Worm (Caenorhabditis elegans) whole organism, L1 larva: Measurements from ENCODE around the gene fipr-20.

Source experiments
- C04F5.9 ChIP-seq: sonication (generic microtip); optimal IDR thresholded peaks from 2 replicates; lab custom pipeline; 2016; ENCODE audit warnings: missing genetic modification characterization, missing compliant biosample characterization
- ceh-63 ChIP-seq: fragments of 200-800 bp; sonication (Bioruptor generic); optimal IDR thresholded peaks from 2 replicates; lab custom pipeline; 2018; ENCODE audit warnings: mild to moderate bottlenecking, missing genetic modification characterization, missing compliant biosample characterization
- ceh-8 ChIP-seq: fragments of 200-800 bp; sonication (Bioruptor generic); optimal IDR thresholded peaks from 2 replicates; lab custom pipeline; 2018; ENCODE audit warnings: mild to moderate bottlenecking, missing genetic modification characterization, moderate library complexity, missing compliant biosample characterization
- ceh-82 ChIP-seq, 3 experiments: fragments of 150-350 bp in 1 of 3; sonication (generic microtip) in 2 of 3; optimal IDR thresholded peaks; 2 replicates each; lab custom pipeline; 2014 to 2017; ENCODE audit warnings: missing biosample characterization in 3 of 3, missing genetic modification characterization in 3 of 3
- ceh-90 ChIP-seq: sonication (generic microtip); optimal IDR thresholded peaks from 2 replicates; lab custom pipeline; 2016; ENCODE audit warnings: missing genetic modification characterization, missing compliant biosample characterization
- ces-1 ChIP-seq: fragments of 150-350 bp; optimal IDR thresholded peaks from 2 replicates; lab custom pipeline; 2014; ENCODE audit warnings: missing biosample characterization, missing genetic modification reagents, missing genetic modification characterization
- efl-3 ChIP-seq: fragments of 200-800 bp; sonication (Bioruptor generic); optimal IDR thresholded peaks from 2 replicates; lab custom pipeline; 2018; ENCODE audit warnings: mild to moderate bottlenecking, missing genetic modification characterization, missing compliant biosample characterization
- egl-27 ChIP-seq, 2 experiments: fragments of 150-350 bp in 1 of 2; sonication (generic microtip); optimal IDR thresholded peaks; 3 replicates each; lab custom pipeline; 2017 to 2018; ENCODE audit warnings: missing biosample characterization in 2 of 2, missing genetic modification characterization in 2 of 2, missing genetic modification reagents in 2 of 2
- fkh-4 ChIP-seq: sonication (generic microtip); optimal IDR thresholded peaks from 2 replicates; lab custom pipeline; 2016; ENCODE audit warnings: missing compliant biosample characterization, missing genetic modification characterization, borderline replicate concordance
- grh-1 ChIP-seq: fragments of 200-800 bp; sonication (Bioruptor generic); IDR thresholded peaks from 2 replicates; pipeline ENCODE4 v1.3.6; 2022; ENCODE audit warnings: missing genetic modification reagents, missing genetic modification characterization, missing compliant biosample characterization
- hlh-17 ChIP-seq: fragments of 200-800 bp; sonication (Bioruptor generic); optimal IDR thresholded peaks from 2 replicates; lab custom pipeline; 2018; ENCODE audit warnings: missing genetic modification characterization, mild to moderate bottlenecking, missing compliant biosample characterization, moderate library complexity, borderline replicate concordance
- hpl-2 ChIP-seq: fragments of 150-350 bp; optimal IDR thresholded peaks from 2 replicates; lab custom pipeline; 2014; ENCODE audit warnings: missing biosample characterization, missing genetic modification reagents, missing genetic modification characterization
- irx-1 ChIP-seq: sonication (generic microtip); optimal IDR thresholded peaks from 2 replicates; lab custom pipeline; 2016; ENCODE audit warnings: missing genetic modification characterization, missing compliant biosample characterization
- isw-1 ChIP-seq: fragments of 200-800 bp; sonication (Bioruptor generic); IDR thresholded peaks from 2 replicates; pipeline ENCODE4 v1.3.6; 2022; ENCODE audit warnings: missing genetic modification characterization, missing compliant biosample characterization
- lin-13 ChIP-seq: fragments of 150-350 bp; optimal IDR thresholded peaks from 2 replicates; lab custom pipeline; 2014; ENCODE audit warnings: missing biosample characterization, missing genetic modification reagents, missing genetic modification characterization
- lin-14 ChIP-seq: fragments of 200-800 bp; sonication (Bioruptor generic); optimal IDR thresholded peaks from 2 replicates; lab custom pipeline; 2018; ENCODE audit warnings: mild to moderate bottlenecking, missing genetic modification characterization, moderate library complexity, missing compliant biosample characterization
- lin-15B ChIP-seq: fragments of 150-350 bp; sonication (generic microtip); optimal IDR thresholded peaks from 3 replicates; lab custom pipeline; 2014; ENCODE audit warnings: missing biosample characterization, missing genetic modification characterization
- lin-35 ChIP-seq, 2 experiments: fragments of 150-350 bp; optimal IDR thresholded peaks; 2 replicates each; lab custom pipeline; 2014; ENCODE audit warnings: missing biosample characterization in 2 of 2, missing genetic modification characterization in 2 of 2, missing genetic modification reagents in 2 of 2
- lir-3 ChIP-seq: sonication (generic microtip); optimal IDR thresholded peaks from 2 replicates; lab custom pipeline; 2016; ENCODE audit warnings: mild to moderate bottlenecking, missing genetic modification characterization, moderate library complexity, missing compliant biosample characterization; ENCODE audit not compliant: poor library complexity
- mab-9 ChIP-seq: fragments of 200-800 bp; sonication (Bioruptor generic); IDR thresholded peaks from 2 replicates; pipeline ENCODE4 v1.3.6; 2022; ENCODE audit warnings: missing genetic modification reagents, missing genetic modification characterization, missing compliant biosample characterization
- mep-1 ChIP-seq: fragments of 150-350 bp; optimal IDR thresholded peaks from 2 replicates; lab custom pipeline; 2014; ENCODE audit warnings: missing biosample characterization, missing genetic modification characterization
- nhr-11 ChIP-seq: fragments of 150-350 bp; optimal IDR thresholded peaks from 2 replicates; lab custom pipeline; 2014; ENCODE audit warnings: missing biosample characterization, missing genetic modification characterization
- nhr-12 ChIP-seq: sonication (generic microtip); optimal IDR thresholded peaks from 2 replicates; lab custom pipeline; 2017; ENCODE audit warnings: missing biosample characterization, missing genetic modification characterization
- nhr-19 ChIP-seq: fragments of 200-800 bp; sonication (Bioruptor generic); conservative IDR thresholded peaks from 2 replicates; pipeline ENCODE4 v1.3.6; 2022; ENCODE audit warnings: missing genetic modification characterization, missing compliant biosample characterization
- nhr-20 ChIP-seq: sonication (generic microtip); optimal IDR thresholded peaks from 2 replicates; lab custom pipeline; 2016; ENCODE audit warnings: mild to moderate bottlenecking, missing genetic modification characterization, missing compliant biosample characterization
- nhr-237 ChIP-seq: fragments of 150-350 bp; optimal IDR thresholded peaks from 2 replicates; lab custom pipeline; 2014; ENCODE audit warnings: missing biosample characterization, missing genetic modification characterization
- nhr-71 ChIP-seq: sonication (generic microtip); optimal IDR thresholded peaks from 2 replicates; lab custom pipeline; 2016; ENCODE audit warnings: mild to moderate bottlenecking, missing genetic modification characterization, moderate library complexity, missing compliant biosample characterization
- nhr-84 ChIP-seq: sonication (generic microtip); optimal IDR thresholded peaks from 2 replicates; lab custom pipeline; 2017; ENCODE audit warnings: missing biosample characterization, missing genetic modification characterization
- snpc-4 ChIP-seq: fragments of 150-350 bp; optimal IDR thresholded peaks from 2 replicates; lab custom pipeline; 2014; ENCODE audit warnings: missing biosample characterization, missing genetic modification characterization
- sox-4 ChIP-seq: sonication (generic microtip); optimal IDR thresholded peaks from 2 replicates; lab custom pipeline; 2016; ENCODE audit warnings: missing genetic modification characterization, missing compliant biosample characterization
- sptf-1 ChIP-seq: fragments of 150-350 bp; optimal IDR thresholded peaks from 2 replicates; lab custom pipeline; 2014; ENCODE audit warnings: missing biosample characterization, missing genetic modification characterization
- sup-37 ChIP-seq: fragments of 200-800 bp; sonication (Bioruptor generic); optimal IDR thresholded peaks from 2 replicates; lab custom pipeline; 2018; ENCODE audit warnings: mild to moderate bottlenecking, missing genetic modification characterization, missing compliant biosample characterization
- swsn-7 ChIP-seq: sonication (generic microtip); optimal IDR thresholded peaks from 2 replicates; lab custom pipeline; 2016; ENCODE audit warnings: missing genetic modification characterization, missing compliant biosample characterization
- tbx-2 ChIP-seq: sonication (generic microtip); optimal IDR thresholded peaks from 2 replicates; lab custom pipeline; 2016; ENCODE audit warnings: missing genetic modification characterization, missing compliant biosample characterization
- tlp-1 ChIP-seq: fragments of 150-350 bp; optimal IDR thresholded peaks from 2 replicates; lab custom pipeline; 2014; ENCODE audit warnings: missing biosample characterization, missing genetic modification characterization
- unc-62 ChIP-seq: fragments of 150-350 bp; optimal IDR thresholded peaks from 2 replicates; lab custom pipeline; 2014; ENCODE audit warnings: missing biosample characterization, missing genetic modification reagents, missing genetic modification characterization
- unc-98 ChIP-seq: fragments of 200-800 bp; sonication (Bioruptor generic); IDR thresholded peaks from 2 replicates; pipeline ENCODE4 v1.3.6; 2022; ENCODE audit warnings: missing genetic modification characterization, missing compliant biosample characterization
- vab-15 ChIP-seq: sonication (generic microtip); optimal IDR thresholded peaks from 2 replicates; lab custom pipeline; 2017; ENCODE audit warnings: missing genotype, mild to moderate bottlenecking, missing genetic modification characterization, missing compliant biosample characterization
- xbp-1 ChIP-seq: sonication (generic microtip); optimal IDR thresholded peaks from 2 replicates; lab custom pipeline; 2016; ENCODE audit warnings: missing genetic modification characterization, missing compliant biosample characterization
- zag-1 ChIP-seq: fragments of 150-350 bp; optimal IDR thresholded peaks from 2 replicates; lab custom pipeline; 2014; ENCODE audit warnings: missing biosample characterization, missing genetic modification characterization
- ztf-11 ChIP-seq, 2 experiments: sonication (generic microtip); optimal IDR thresholded peaks; 2 replicates each; lab custom pipeline; 2016 to 2017; ENCODE audit warnings: missing genetic modification characterization in 2 of 2, missing biosample characterization in 1 of 2, missing compliant biosample characterization in 1 of 2

The fipr-20 gene

DNA sequence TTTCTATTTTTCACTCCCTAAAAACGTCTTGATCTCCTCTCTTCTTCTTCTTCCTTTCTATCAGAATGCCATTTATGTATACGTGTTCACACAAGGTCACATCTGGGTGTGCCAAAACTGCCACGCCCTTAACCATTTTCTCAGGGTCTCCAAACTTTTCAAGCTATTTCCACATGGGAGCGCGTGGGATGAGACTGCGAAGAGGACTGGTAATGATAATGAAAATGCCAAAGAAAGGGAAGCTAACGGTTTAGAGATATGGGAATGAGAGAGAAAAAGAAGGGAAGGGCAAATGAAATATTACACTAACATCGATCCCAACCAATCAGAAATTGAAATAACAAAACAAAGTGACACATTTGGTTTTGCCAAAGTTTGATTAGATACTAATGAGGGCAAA, 26.1 kb upstream of the fipr-20 start (continued):
- TF ChIP-seq lin-13 (GFP tag; lab: Kevin White, UChicago) (no peak), ceh-90 (no peak), unc-98 (GFP tag; lab: Robert Waterston, UW) (no peak), sup-37 (GFP tag; lab: Kevin White, UChicago) (no peak), mep-1 (peak; percentile 59), egl-27 (tag; optimal IDR thresholded peaks at IDR 0.05; lab: Kevin White, UChicago) (no peak), hpl-2 (GFP tag; lab: Kevin White, UChicago) (no peak), nhr-12 (no peak), ztf-11 (tag; optimal IDR thresholded peaks at IDR 0.05; lab: Kevin White, UChicago) (no peak), ces-1 (GFP tag; lab: Kevin White, UChicago) (no peak), hlh-17 (no peak), nhr-84 (tag; lab: Kevin White, UChicago) (no peak), C04F5.9 (tag; lab: Kevin White, UChicago) (no peak), xbp-1 (tag; lab: Kevin White, UChicago) (peak; percentile 5), tbx-2 (tag; lab: Kevin White, UChicago) (peak; percentile 37), nhr-71 (tag; lab: Kevin White, UChicago) (peak; percentile 73), snpc-4 (tag; lab: Kevin White, UChicago) (no peak), nhr-20 (peak; percentile 78), sptf-1 (tag; lab: Kevin White, UChicago) (no peak), fkh-4 (tag; lab: Kevin White, UChicago) (no peak), unc-62 (GFP tag; lab: Kevin White, UChicago) (no peak), zag-1 (tag; lab: Kevin White, UChicago) (no peak), mab-9 (GFP tag; lab: Robert Waterston, UW) (no peak), efl-3 (GFP tag; lab: Kevin White, UChicago) (no peak), isw-1 (no peak), nhr-19 (GFP tag; lab: Robert Waterston, UW) (no peak), nhr-237 (no peak), lin-14 (GFP tag; lab: Kevin White, UChicago) (peak; percentile 94), ceh-8 (GFP tag; lab: Kevin White, UChicago) (no peak), vab-15 (tag; lab: Kevin White, UChicago) (no peak), swsn-7 (tag; lab: Kevin White, UChicago) (no peak)

DNA sequence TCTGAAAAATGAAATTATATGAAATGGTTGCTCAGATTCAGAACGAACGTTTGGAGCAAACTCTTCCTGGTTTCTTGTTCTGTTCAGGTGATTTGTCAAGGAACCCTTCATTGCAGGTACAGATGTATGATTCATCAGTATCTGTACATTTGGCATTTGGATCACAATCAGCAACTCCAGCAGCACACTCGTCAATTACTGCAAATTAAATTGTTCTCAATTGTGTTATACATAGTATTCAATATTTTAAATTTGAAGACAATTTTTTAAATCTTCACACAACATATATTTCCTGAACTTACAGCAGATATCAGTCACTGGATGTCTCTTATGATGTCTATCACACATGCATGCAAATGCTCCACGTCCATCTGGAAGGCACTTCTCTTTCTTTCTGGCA, 22.6 kb upstream of the fipr-20 start:
- TF ChIP-seq lin-15B (tag; lab: Kevin White, UChicago) (no peak), ces-1 (GFP tag; lab: Kevin White, UChicago) (no peak), hlh-17 (no peak), lir-3 (tag; lab: Kevin White, UChicago) (no peak), ceh-82 (tag; optimal IDR thresholded peaks at IDR 0.05; lab: Kevin White, UChicago) (no peak), nhr-11 (tag; lab: Kevin White, UChicago) (no peak), irx-1 (no peak), lin-35 (GFP tag; optimal IDR thresholded peaks at IDR 0.05; lab: Kevin White, UChicago) (no peak), ceh-63 (GFP tag; lab: Kevin White, UChicago) (no peak), sox-4 (tag; lab: Kevin White, UChicago) (no peak), ceh-8 (GFP tag; lab: Kevin White, UChicago) (no peak), hpl-2 (GFP tag; lab: Kevin White, UChicago) (no peak), grh-1 (GFP tag; lab: Robert Waterston, UW) (no peak), xbp-1 (tag; lab: Kevin White, UChicago) (no peak), lin-13 (GFP tag; lab: Kevin White, UChicago) (no peak), tlp-1 (tag; lab: Kevin White, UChicago) (no peak)
